Worm (Caenorhabditis elegans): Measurements from ENCODE around the gene srsx-15.

Gene srsx-15

ce11 chrIV:5665353-5665918 is 41.8 kb upstream of the srsx-15 start (continued):
- TF ChIP-seq zfh-2 (GFP tag; conservative IDR thresholded peaks at IDR 0.05), result no peak
- no peak for TF ChIP-seq B0019.2 (GFP tag; conservative IDR thresholded peaks at IDR 0.05)
- TF ChIP-seq ceh-40 (GFP tag; IDR thresholded peaks at IDR 0.05), result no peak
- peak; percentile 48 for TF ChIP-seq dox-1 (GFP tag; IDR thresholded peaks at IDR 0.05)
- TF ChIP-seq ZK185.1 (tag; optimal IDR thresholded peaks at IDR 0.05; ENCODE audit: poor library complexity, severe bottlenecking), result no peak
- TF ChIP-seq rpc-1 (optimal IDR thresholded peaks at IDR 0.05), result no peak
- no peak for TF ChIP-seq rpc-1 (tag; optimal IDR thresholded peaks at IDR 0.05)
- no peak for TF ChIP-seq zim-3 (tag; optimal IDR thresholded peaks at IDR 0.05)
- TF ChIP-seq gei-17 (GFP tag; optimal IDR thresholded peaks at IDR 0.05), result no peak
- peak; percentile 96 for TF ChIP-seq cebp-1 (GFP tag; IDR thresholded peaks at IDR 0.05)
- TF ChIP-seq cebp-1 (tag; optimal IDR thresholded peaks at IDR 0.05), result peak; percentile 98
- TF ChIP-seq nfya-1 (tag; optimal IDR thresholded peaks at IDR 0.05; ENCODE audit: borderline replicate concordance, insufficient read depth), result no peak
- no peak for TF ChIP-seq ztf-6 (GFP tag; IDR thresholded peaks at IDR 0.05)
- 0 out of 2 replicates have a peak, but pooled peaks have one; percentile 30 for TF ChIP-seq pbrm-1 (GFP tag; IDR thresholded peaks at IDR 0.05)
- no peak for TF ChIP-seq F52B5.7 (tag; optimal IDR thresholded peaks at IDR 0.05)
- peak; percentile 50; the same call in 1 of the 2 replicates for TF ChIP-seq hmg-1.2 (GFP tag; IDR thresholded peaks at IDR 0.05)
- TF ChIP-seq ama-1 (optimal IDR thresholded peaks at IDR 0.05), result no peak
- TF ChIP-seq ama-1 (GFP tag; optimal IDR thresholded peaks at IDR 0.05), result no peak
- TF ChIP-seq nfyb-1 (GFP tag; IDR thresholded peaks at IDR 0.05), result peak; percentile 78
- TF ChIP-seq ztf-25 (GFP tag; IDR thresholded peaks at IDR 0.05), result no peak
- TF ChIP-seq lin-40 (tag; optimal IDR thresholded peaks at IDR 0.05), result no peak
- peak; percentile 46 for TF ChIP-seq K12H6.12 (tag; optimal IDR thresholded peaks at IDR 0.05)
- no peak for TF ChIP-seq attf-6 (GFP tag; IDR thresholded peaks at IDR 0.05)
- no peak for TF ChIP-seq dpff-1 (tag; optimal IDR thresholded peaks at IDR 0.05)
- no peak for TF ChIP-seq let-607 (tag; optimal IDR thresholded peaks at IDR 0.05)
- peak; percentile 3 for TF ChIP-seq ceh-27 (GFP tag; optimal IDR thresholded peaks at IDR 0.05)
- no peak for TF ChIP-seq ceh-91 (GFP tag; IDR thresholded peaks at IDR 0.05)
- no peak for TF ChIP-seq F57C9.4 (tag; optimal IDR thresholded peaks at IDR 0.05)
- no peak for TF ChIP-seq hrde-1 (tag; optimal IDR thresholded peaks at IDR 0.05; ENCODE audit: borderline replicate concordance)
- no peak for TF ChIP-seq nhr-90 (tag; optimal IDR thresholded peaks at IDR 0.05)
- TF ChIP-seq C17E4.6 (GFP tag; IDR thresholded peaks at IDR 0.05), result no peak
- TF ChIP-seq K11D2.4 (GFP tag; IDR thresholded peaks at IDR 0.05), result 0 out of 2 replicates have a peak, but pooled peaks have one; percentile 29
- TF ChIP-seq tlf-1 (GFP tag; optimal IDR thresholded peaks at IDR 0.05), result no peak
- TF ChIP-seq nhr-179 (tag; optimal IDR thresholded peaks at IDR 0.05), result no peak
- TF ChIP-seq T07F8.4 (tag; optimal IDR thresholded peaks at IDR 0.05), result no peak
- no peak for TF ChIP-seq F37B4.10 (GFP tag; IDR thresholded peaks at IDR 0.05)
- TF ChIP-seq efl-1 (GFP tag; optimal IDR thresholded peaks at IDR 0.05), result peak; percentile 11
- TF ChIP-seq Y95B8A.8 (GFP tag; IDR thresholded peaks at IDR 0.05), result 0 out of 2 replicates have a peak, but pooled peaks have one; percentile 12
- TF ChIP-seq lin-26 (GFP tag; IDR thresholded peaks at IDR 0.05), result 0 out of 2 replicates have a peak, but pooled peaks have one; percentile 13
- TF ChIP-seq lag-1 (GFP tag; IDR thresholded peaks at IDR 0.05), result no peak
- TF ChIP-seq F22D6.2 (tag; optimal IDR thresholded peaks at IDR 0.05), result no peak
- no peak for TF ChIP-seq ztf-18 (tag; optimal IDR thresholded peaks at IDR 0.05)
- TF ChIP-seq F49E8.2 (tag; optimal IDR thresholded peaks at IDR 0.05; ENCODE audit: insufficient read depth), result no peak
- no peak for TF ChIP-seq F57A8.1 (GFP tag; optimal IDR thresholded peaks at IDR 0.05)
- no peak for TF ChIP-seq nfya-2 (GFP tag; IDR thresholded peaks at IDR 0.05)
- TF ChIP-seq F10E7.11 (tag; optimal IDR thresholded peaks at IDR 0.05), result no peak
- TF ChIP-seq T26A5.8 (tag; optimal IDR thresholded peaks at IDR 0.05), result no peak
- TF ChIP-seq bed-2 (GFP tag; IDR thresholded peaks at IDR 0.05), result no peak
- TF ChIP-seq Y67H2A.10 (GFP tag; conservative IDR thresholded peaks at IDR 0.05), result no peak

All from whole organism, young adult.